Worm (Caenorhabditis elegans) whole organism, early embryonic: Measurements from ENCODE around the gene fbxa-176.

Experiments
- aly-1 ChIP-seq: sonication (generic microtip); optimal IDR thresholded peaks from 2 replicates; lab custom pipeline; 2016; ENCODE audit warnings: missing genetic modification characterization, missing compliant biosample characterization
- ama-1 ChIP-seq: fragments of 150-350 bp; optimal IDR thresholded peaks from 2 replicates; lab custom pipeline; 2014
- ceh-13 ChIP-seq: fragments of 200-800 bp; sonication (Bioruptor generic); optimal IDR thresholded peaks from 2 replicates; lab custom pipeline; 2018; ENCODE audit warnings: mild to moderate bottlenecking, missing genetic modification characterization, missing compliant biosample characterization
- ceh-36 ChIP-seq: sonication (generic microtip); optimal IDR thresholded peaks from 2 replicates; lab custom pipeline; 2016; ENCODE audit warnings: missing genetic modification characterization, inconsistent platforms, missing compliant biosample characterization
- ets-7 ChIP-seq: sonication (generic microtip); optimal IDR thresholded peaks from 2 replicates; lab custom pipeline; 2016; ENCODE audit warnings: missing genotype, missing genetic modification characterization, missing compliant biosample characterization
- flt-1 ChIP-seq: fragments of 200-800 bp; sonication (Bioruptor generic); IDR thresholded peaks from 2 replicates; pipeline ENCODE4 v1.3.6; 2022; ENCODE audit warnings: missing genetic modification characterization, missing compliant biosample characterization
- hmbx-1 ChIP-seq: sonication (generic microtip); optimal IDR thresholded peaks from 2 replicates; lab custom pipeline; 2016; ENCODE audit warnings: mild to moderate bottlenecking, missing genetic modification characterization, missing compliant biosample characterization
- hnd-1 ChIP-seq: sonication (generic microtip); optimal IDR thresholded peaks from 2 replicates; lab custom pipeline; 2016; ENCODE audit warnings: missing genetic modification characterization, missing compliant biosample characterization
- pes-1 ChIP-seq: fragments of 200-800 bp; sonication (Bioruptor generic); IDR thresholded peaks from 2 replicates; pipeline ENCODE4 v1.3.6; 2022; ENCODE audit warnings: missing genetic modification reagents, missing genetic modification characterization, missing compliant biosample characterization
- scrt-1 ChIP-seq: fragments of 200-800 bp; sonication (Bioruptor generic); IDR thresholded peaks from 2 replicates; pipeline ENCODE4 v1.3.6; 2022; ENCODE audit warnings: missing genetic modification characterization, missing compliant biosample characterization
- sea-1 ChIP-seq: fragments of 200-800 bp; sonication (Bioruptor generic); conservative IDR thresholded peaks from 2 replicates; pipeline ENCODE4 v1.3.6; 2022; ENCODE audit warnings: missing genetic modification characterization, missing compliant biosample characterization
- tbx-11 ChIP-seq: fragments of 200-800 bp; sonication (Bioruptor generic); IDR thresholded peaks from 2 replicates; pipeline ENCODE4 v1.3.6; 2022; ENCODE audit warnings: missing genetic modification characterization, missing compliant biosample characterization
- tbx-37 ChIP-seq: fragments of 200-800 bp; sonication (Bioruptor generic); conservative IDR thresholded peaks from 2 replicates; pipeline ENCODE4 v1.3.6; 2022; ENCODE audit warnings: missing genetic modification reagents, missing genetic modification characterization, missing compliant biosample characterization

- TF ChIP-seq aly-1 (tag; lab: Kevin White, UChicago) = no peak
- TF ChIP-seq ama-1 (lab: Kevin White, UChicago) = no peak
- TF ChIP-seq flt-1 (GFP tag; lab: Robert Waterston, UW) = no peak
- no peak for TF ChIP-seq tbx-11 (GFP tag; lab: Robert Waterston, UW)
- no peak for TF ChIP-seq tbx-37
- no peak for TF ChIP-seq ceh-13 (GFP tag; lab: Kevin White, UChicago)
- no peak for TF ChIP-seq hnd-1
- no peak for TF ChIP-seq pes-1 (GFP tag; lab: Robert Waterston, UW)
- TF ChIP-seq scrt-1 = no peak
- no peak for TF ChIP-seq sea-1 (GFP tag; lab: Robert Waterston, UW)
- no peak for TF ChIP-seq ets-7 (tag; lab: Kevin White, UChicago)
- TF ChIP-seq ceh-36 = no peak
- no peak for TF ChIP-seq hmbx-1
Measured at ce11 chrV:17512763-17513162, 36.7 kb upstream of the fbxa-176 start.
